Worm (Caenorhabditis elegans) whole organism, young adult: ENCODE data around the gene K05F1.13.

ENCODE experiments used
- Y79H2A.3 ChIP-seq: fragments of 200-800 bp; sonication (Bioruptor generic); conservative IDR thresholded peaks from 2 replicates; pipeline ENCODE4 v1.3.6; 2022; ENCODE audit warnings: missing genetic modification reagents, missing genetic modification characterization, missing compliant biosample characterization
- ceh-91 ChIP-seq: fragments of 200-800 bp; sonication (Bioruptor generic); IDR thresholded peaks from 2 replicates; pipeline ENCODE4 v1.3.6; 2022; ENCODE audit warnings: missing genetic modification reagents, missing genetic modification characterization, missing compliant biosample characterization
- efl-1 ChIP-seq: fragments of 150-350 bp; optimal IDR thresholded peaks from 2 replicates; lab custom pipeline; 2014; ENCODE audit warnings: missing biosample characterization, missing genetic modification reagents, missing genetic modification characterization
- let-607 ChIP-seq, 2 experiments: fragments of 200-800 bp in 1 of 2; sonication (Bioruptor generic) in 1 of 2; sonication (generic microtip) in 1 of 2; optimal IDR thresholded peaks; 2 replicates each; lab custom pipeline; 2016 to 2018; ENCODE audit warnings: mild to moderate bottlenecking in 2 of 2, missing compliant biosample characterization in 2 of 2, missing genetic modification characterization in 2 of 2, moderate library complexity in 2 of 2, missing genotype in 1 of 2
- madf-3 ChIP-seq: fragments of 200-800 bp; sonication (Bioruptor generic); IDR thresholded peaks from 2 replicates; pipeline ENCODE4 v1.3.6; 2022; ENCODE audit warnings: missing genetic modification reagents, missing genetic modification characterization, missing compliant biosample characterization
- pbrm-1 ChIP-seq: fragments of 200-800 bp; sonication (Bioruptor generic); IDR thresholded peaks from 2 replicates; pipeline ENCODE4 v1.3.6; 2022; ENCODE audit warnings: missing genetic modification reagents, missing genetic modification characterization, missing compliant biosample characterization
- unc-62 ChIP-seq: fragments of 150-350 bp; optimal IDR thresholded peaks from 2 replicates; lab custom pipeline; 2014; ENCODE audit warnings: missing biosample characterization, missing genetic modification reagents, missing genetic modification characterization
- zfh-2 ChIP-seq: fragments of 200-800 bp; sonication (Bioruptor generic); conservative IDR thresholded peaks from 2 replicates; pipeline ENCODE4 v1.3.6; 2022; ENCODE audit warnings: missing genetic modification reagents, missing genetic modification characterization, missing compliant biosample characterization

DNA sequence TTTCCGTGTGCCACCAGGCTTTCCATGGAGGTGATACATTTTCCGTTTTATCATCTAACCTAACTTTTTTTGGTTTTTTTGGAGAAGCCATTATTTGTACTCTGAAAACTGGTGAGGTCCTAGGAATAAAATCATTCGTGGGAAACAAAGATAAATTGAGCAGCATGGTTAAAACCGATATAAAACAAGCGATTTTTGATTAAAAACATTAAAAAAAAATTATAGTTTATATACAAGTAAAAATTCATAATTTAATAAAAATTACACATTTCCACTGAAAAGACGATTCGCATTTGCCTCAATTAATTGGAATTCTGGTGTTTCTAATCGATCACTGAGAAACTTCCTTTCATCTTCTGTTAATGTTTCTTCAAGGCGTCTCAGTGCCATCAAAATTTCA is 49.5 kb downstream of the K05F1.13 start, which contains the start of gene ZK1248.15:
- TF ChIP-seq pbrm-1 (GFP tag; lab: Robert Waterston, UW) (no peak), efl-1 (GFP tag; lab: Kevin White, UChicago) (no peak), Y79H2A.3 (no peak), unc-62 (no peak), madf-3 (GFP tag; lab: Robert Waterston, UW) (no peak), let-607 (tag; optimal IDR thresholded peaks at IDR 0.05; lab: Kevin White, UChicago) (no peak), ceh-91 (no peak), zfh-2 (GFP tag; lab: Robert Waterston, UW) (no peak)
